Worm (Caenorhabditis elegans): ENCODE data around the gene C25A8.2.

DNA sequence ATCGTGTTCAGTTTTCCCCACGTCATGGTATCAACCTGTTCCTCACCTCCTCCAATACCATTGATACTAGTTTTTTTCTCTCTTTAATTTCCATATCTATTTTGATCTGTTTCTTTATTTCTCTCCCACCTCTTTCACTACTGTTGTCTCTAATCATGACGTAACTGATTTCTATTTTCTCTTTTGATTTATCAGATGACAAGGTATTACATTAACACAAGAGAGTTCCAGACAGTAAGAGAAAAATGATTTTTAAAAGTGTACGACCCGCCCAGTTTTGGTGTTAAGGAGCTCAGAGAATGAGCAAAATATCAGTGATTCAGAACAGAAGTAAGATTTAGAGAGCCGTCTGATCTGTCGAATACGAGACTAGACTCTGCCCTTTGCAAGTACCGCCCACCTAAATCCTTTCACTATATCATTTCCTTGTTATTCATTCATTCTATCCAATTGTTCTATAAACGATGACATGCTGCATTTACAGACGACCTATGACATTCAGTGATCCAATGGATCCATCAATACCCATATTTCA is 40.1 kb downstream of the C25A8.2 start, which contains the start of gene nhr-105:
- peak; percentile 46 for TF ChIP-seq unc-62 (GFP tag; optimal IDR thresholded peaks at IDR 0.05)
- peak; percentile 45 for TF ChIP-seq snpc-4 (tag; optimal IDR thresholded peaks at IDR 0.05)
- TF ChIP-seq nhr-11 (tag; optimal IDR thresholded peaks at IDR 0.05) = no peak
- no peak for TF ChIP-seq ZK546.5 (tag; optimal IDR thresholded peaks at IDR 0.05)

Data from whole organism, L3 larva.